Fruit fly (Drosophila melanogaster) whole organism, prepupa: ENCODE data around the gene Takl2.
A peak's percentile ranks its signal among the peaks of the same experiment; 100 is the strongest.

Experiments
- Blimp-1 ChIP-seq: fragments of 200-800 bp; sonication (Bioruptor generic); optimal IDR thresholded peaks from 3 replicates; lab custom pipeline; 2017; ENCODE audit warnings: missing biosample characterization, missing genetic modification characterization, mild to moderate bottlenecking, moderate library complexity, missing genetic modification reagents
- CG10631 ChIP-seq: fragments of 200-800 bp; sonication (Bioruptor generic); optimal IDR thresholded peaks from 2 replicates; lab custom pipeline; 2016; ENCODE audit warnings: missing biosample characterization, missing genetic modification characterization
- CG11294 ChIP-seq: fragments of 200-800 bp; sonication (Bioruptor generic); IDR thresholded peaks from 2 replicates; pipeline ENCODE4 v1.3.6; 2022; ENCODE audit warnings: missing biosample characterization, missing genetic modification characterization
- CG11762 ChIP-seq: fragments of 200-800 bp; sonication (Bioruptor generic); optimal IDR thresholded peaks from 3 replicates; lab custom pipeline; 2016; ENCODE audit warnings: missing biosample characterization, missing genetic modification characterization; ENCODE audit not compliant: insufficient read depth
- CG11902 ChIP-seq: fragments of 200-800 bp; sonication (Bioruptor generic); optimal IDR thresholded peaks from 3 replicates; lab custom pipeline; 2016; ENCODE audit warnings: missing biosample characterization, missing genetic modification characterization
- CG15336 ChIP-seq: fragments of 200-800 bp; sonication (Bioruptor generic); IDR thresholded peaks from 2 replicates; pipeline ENCODE4 v1.3.6; 2022; ENCODE audit warnings: missing biosample characterization, missing genetic modification characterization
- CG31627 ChIP-seq: fragments of 200-800 bp; sonication (Bioruptor generic); optimal IDR thresholded peaks from 3 replicates; lab custom pipeline; 2016; ENCODE audit warnings: missing biosample characterization, missing genetic modification characterization
- CG32006 ChIP-seq: fragments of 200-800 bp; sonication (Bioruptor generic); optimal IDR thresholded peaks from 3 replicates; lab custom pipeline; 2017; ENCODE audit warnings: missing biosample characterization, mild to moderate bottlenecking, missing genetic modification characterization
- CG3919 ChIP-seq: fragments of 200-800 bp; sonication (Bioruptor generic); optimal IDR thresholded peaks from 3 replicates; lab custom pipeline; 2016; ENCODE audit warnings: missing biosample characterization, missing genetic modification characterization
- CG4318 ChIP-seq: fragments of 200-800 bp; sonication (Bioruptor generic); optimal IDR thresholded peaks from 3 replicates; lab custom pipeline; 2017; ENCODE audit warnings: missing biosample characterization, mild to moderate bottlenecking, missing genetic modification characterization
- CG6163 ChIP-seq: fragments of 200-800 bp; sonication (Bioruptor generic); IDR thresholded peaks from 3 replicates; pipeline ENCODE4 v1.3.6; 2022; ENCODE audit warnings: missing biosample characterization, missing genetic modification characterization
- CG6276 ChIP-seq: fragments of 200-800 bp; sonication (Bioruptor generic); optimal IDR thresholded peaks from 2 replicates; lab custom pipeline; 2017; ENCODE audit warnings: missing biosample characterization, mild to moderate bottlenecking, missing genetic modification characterization
- CG6792 ChIP-seq: fragments of 200-800 bp; sonication (Bioruptor generic); optimal IDR thresholded peaks from 3 replicates; lab custom pipeline; 2016; ENCODE audit warnings: missing biosample characterization, missing genetic modification characterization
- CG6808 ChIP-seq: fragments of 200-800 bp; sonication (Bioruptor generic); optimal IDR thresholded peaks from 3 replicates; lab custom pipeline; 2017; ENCODE audit warnings: missing biosample characterization, missing genetic modification characterization, mild to moderate bottlenecking, moderate library complexity, missing genetic modification reagents
- CG6854 ChIP-seq: fragments of 200-800 bp; sonication (Bioruptor generic); optimal IDR thresholded peaks from 2 replicates; lab custom pipeline; 2017; ENCODE audit warnings: missing biosample characterization, mild to moderate bottlenecking, missing genetic modification characterization
- CG7368 ChIP-seq: fragments of 200-800 bp; sonication (Bioruptor generic); optimal IDR thresholded peaks from 3 replicates; lab custom pipeline; 2016; ENCODE audit warnings: missing biosample characterization, missing genetic modification characterization
- CG8119 ChIP-seq: fragments of 200-800 bp; sonication (Bioruptor generic); IDR thresholded peaks from 3 replicates; pipeline ENCODE4 v1.3.6; 2022; ENCODE audit warnings: missing biosample characterization, missing genetic modification characterization
- CG8319 ChIP-seq: fragments of 200-800 bp; sonication (Bioruptor generic); optimal IDR thresholded peaks from 3 replicates; lab custom pipeline; 2016; ENCODE audit warnings: missing biosample characterization, missing genetic modification characterization
- CG8632 ChIP-seq: fragments of 200-800 bp; sonication (Bioruptor generic); optimal IDR thresholded peaks from 3 replicates; lab custom pipeline; 2016; ENCODE audit warnings: missing biosample characterization, missing genetic modification characterization
- Eip75B ChIP-seq: fragments of 200-800 bp; sonication (Bioruptor generic); optimal IDR thresholded peaks from 3 replicates; lab custom pipeline; 2016; ENCODE audit warnings: missing biosample characterization, missing genetic modification characterization
- Eip78C ChIP-seq: fragments of 200-800 bp; sonication (Bioruptor generic); peaks from one replicate; lab custom pipeline; 2016; ENCODE audit warnings: missing biosample characterization, missing genetic modification characterization
- Eip93F ChIP-seq: fragments of 200-800 bp; sonication (Bioruptor generic); optimal IDR thresholded peaks from 2 replicates; lab custom pipeline; 2016; ENCODE audit warnings: missing biosample characterization, mild to moderate bottlenecking, missing genetic modification characterization
- Ets21C ChIP-seq: fragments of 200-800 bp; sonication (Bioruptor generic); optimal IDR thresholded peaks from 3 replicates; lab custom pipeline; 2016; ENCODE audit warnings: missing biosample characterization, missing genetic modification characterization
- Ets96B ChIP-seq: fragments of 200-800 bp; optimal IDR thresholded peaks from 2 replicates; lab custom pipeline; 2019; ENCODE audit warnings: missing biosample characterization, mild to moderate bottlenecking, missing genetic modification characterization, moderate library complexity
- Hr38 ChIP-seq: sonication (Bioruptor generic); optimal IDR thresholded peaks from 2 replicates; lab custom pipeline; 2016; ENCODE audit warnings: missing biosample characterization, missing genetic modification characterization
- Lpt ChIP-seq: fragments of 200-800 bp; sonication (Bioruptor generic); optimal IDR thresholded peaks from 3 replicates; lab custom pipeline; 2016; ENCODE audit warnings: missing biosample characterization, missing genetic modification characterization
- Smox ChIP-seq: fragments of 200-800 bp; sonication (Bioruptor generic); optimal IDR thresholded peaks from 3 replicates; lab custom pipeline; 2016; ENCODE audit warnings: missing biosample characterization, missing genetic modification characterization
- Sox102F ChIP-seq: fragments of 200-800 bp; sonication (Bioruptor generic); optimal IDR thresholded peaks from 2 replicates; lab custom pipeline; 2016; ENCODE audit warnings: missing biosample characterization, mild to moderate bottlenecking, missing genetic modification characterization
- Sox15 ChIP-seq: fragments of 200-800 bp; sonication (Bioruptor generic); optimal IDR thresholded peaks from 3 replicates; lab custom pipeline; 2016; ENCODE audit warnings: missing biosample characterization, missing genetic modification characterization
- cyc ChIP-seq: fragments of 200-800 bp; sonication (Bioruptor generic); optimal IDR thresholded peaks from 3 replicates; lab custom pipeline; 2016; ENCODE audit warnings: missing biosample characterization, missing genetic modification characterization
- eg ChIP-seq: fragments of 200-800 bp; sonication (Bioruptor generic); IDR thresholded peaks from 3 replicates; pipeline ENCODE4 v1.3.6; 2022; ENCODE audit warnings: missing biosample characterization, missing genetic modification characterization
- esn ChIP-seq: fragments of 200-800 bp; sonication (Bioruptor generic); optimal IDR thresholded peaks from 2 replicates; lab custom pipeline; 2016; ENCODE audit warnings: missing biosample characterization, mild to moderate bottlenecking, missing genetic modification characterization, moderate library complexity
- fd59A ChIP-seq: fragments of 200-800 bp; sonication (Bioruptor generic); optimal IDR thresholded peaks from 2 replicates; lab custom pipeline; 2017; ENCODE audit warnings: missing biosample characterization, mild to moderate bottlenecking, missing genetic modification characterization, missing genetic modification reagents
- fd85E ChIP-seq: fragments of 200-800 bp; sonication (Bioruptor generic); optimal IDR thresholded peaks from 3 replicates; lab custom pipeline; 2016; ENCODE audit warnings: missing biosample characterization, missing genetic modification characterization
- fkh ChIP-seq: fragments of 200-800 bp; sonication (Bioruptor generic); optimal IDR thresholded peaks from 3 replicates; lab custom pipeline; 2017; ENCODE audit warnings: missing biosample characterization, mild to moderate bottlenecking, missing genetic modification characterization, moderate library complexity
- lz ChIP-seq: fragments of 200-800 bp; sonication (Bioruptor generic); optimal IDR thresholded peaks from 3 replicates; lab custom pipeline; 2016; ENCODE audit warnings: missing biosample characterization, missing genetic modification characterization
- net ChIP-seq: fragments of 200-800 bp; sonication (Bioruptor generic); optimal IDR thresholded peaks from 3 replicates; lab custom pipeline; 2016; ENCODE audit warnings: missing biosample characterization, missing genetic modification characterization
- pdm3 ChIP-seq: fragments of 200-800 bp; sonication (Bioruptor generic); optimal IDR thresholded peaks from 3 replicates; lab custom pipeline; 2016; ENCODE audit warnings: missing biosample characterization, missing genetic modification characterization
- topi ChIP-seq: fragments of 200-800 bp; sonication (Bioruptor generic); optimal IDR thresholded peaks from 3 replicates; lab custom pipeline; 2016; ENCODE audit warnings: missing biosample characterization, missing genetic modification characterization

The Takl2 gene

DNA sequence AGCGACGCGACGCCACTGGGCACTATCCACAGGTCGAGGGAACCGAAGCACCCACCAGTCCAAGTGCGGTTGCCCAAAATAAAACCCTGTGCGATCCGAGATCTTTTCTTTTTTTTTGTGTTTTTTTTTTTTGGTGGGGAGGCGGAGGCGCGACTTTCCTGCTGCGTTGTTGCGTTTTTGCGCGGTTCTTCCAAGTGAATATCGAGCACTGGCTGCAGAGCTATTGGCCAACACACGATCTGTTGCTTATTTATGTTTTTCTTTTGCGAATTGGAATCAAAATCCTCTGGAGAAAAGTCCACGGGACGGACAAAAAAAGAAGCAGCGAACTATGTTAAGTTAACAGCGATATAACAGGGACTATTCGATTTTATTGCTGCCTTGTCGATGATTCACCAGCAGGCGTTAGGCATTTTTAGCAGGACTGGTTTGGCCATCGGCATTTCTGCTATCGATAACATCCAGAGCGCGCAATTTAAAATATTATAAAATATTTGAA, 12.8 kb downstream of the Takl2 start, which contains the start of gene wge (continued):
- TF ChIP-seq eg, result peak; percentile 80
- peak; percentile 64 for TF ChIP-seq fd59A (GFP tag; lab: Kevin White, UChicago)
- peak; percentile 1 for TF ChIP-seq lz (GFP tag; lab: Kevin White, UChicago)
- no peak for TF ChIP-seq cyc (GFP tag; lab: Kevin White, UChicago)
- TF ChIP-seq CG11294, result no peak
- no peak for TF ChIP-seq CG11902
- TF ChIP-seq CG3919 (GFP tag; lab: Kevin White, UChicago), result peak; percentile 52
- TF ChIP-seq CG6808, result peak; percentile 93
- peak; percentile 81 for TF ChIP-seq net
- TF ChIP-seq CG8632 (GFP tag; lab: Kevin White, UChicago), result peak; percentile 52
- TF ChIP-seq CG15336 (GFP tag; lab: Robert Waterston, UW), result peak; percentile 78
- no peak for TF ChIP-seq fd85E (GFP tag; lab: Kevin White, UChicago)
- TF ChIP-seq CG11762, result peak; percentile 21
- peak; percentile 32 for TF ChIP-seq topi (GFP tag; lab: Kevin White, UChicago)
- peak; percentile 23 for TF ChIP-seq CG7368 (GFP tag; lab: Kevin White, UChicago)
- peak; percentile 63; the same call in 2 of the 3 replicates for TF ChIP-seq CG6163
- TF ChIP-seq Smox, result no peak
- TF ChIP-seq esn, result peak; percentile 27
- peak; percentile 20 for TF ChIP-seq Eip78C (GFP tag; lab: Kevin White, UChicago)

DNA sequence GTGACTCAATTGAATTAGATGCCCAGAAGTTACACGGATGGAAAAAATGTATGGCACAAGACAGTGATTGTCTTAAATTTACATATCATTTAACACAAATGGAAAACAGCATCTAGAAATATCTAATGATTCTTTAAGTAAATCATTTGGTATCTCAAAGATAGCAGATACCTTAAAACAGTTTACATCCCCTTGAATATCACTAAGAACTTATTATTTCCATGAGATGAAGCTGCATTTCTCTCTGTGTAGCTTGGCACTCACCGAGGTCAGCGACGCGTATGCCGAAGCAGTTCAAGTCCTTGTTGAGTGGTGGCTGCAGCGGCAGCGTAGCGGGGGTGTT, 14.1 kb downstream of the Takl2 start:
- TF ChIP-seq CG8319 (GFP tag; lab: Kevin White, UChicago), result no peak
- TF ChIP-seq, all 60 proteins: peak for 0

DNA sequence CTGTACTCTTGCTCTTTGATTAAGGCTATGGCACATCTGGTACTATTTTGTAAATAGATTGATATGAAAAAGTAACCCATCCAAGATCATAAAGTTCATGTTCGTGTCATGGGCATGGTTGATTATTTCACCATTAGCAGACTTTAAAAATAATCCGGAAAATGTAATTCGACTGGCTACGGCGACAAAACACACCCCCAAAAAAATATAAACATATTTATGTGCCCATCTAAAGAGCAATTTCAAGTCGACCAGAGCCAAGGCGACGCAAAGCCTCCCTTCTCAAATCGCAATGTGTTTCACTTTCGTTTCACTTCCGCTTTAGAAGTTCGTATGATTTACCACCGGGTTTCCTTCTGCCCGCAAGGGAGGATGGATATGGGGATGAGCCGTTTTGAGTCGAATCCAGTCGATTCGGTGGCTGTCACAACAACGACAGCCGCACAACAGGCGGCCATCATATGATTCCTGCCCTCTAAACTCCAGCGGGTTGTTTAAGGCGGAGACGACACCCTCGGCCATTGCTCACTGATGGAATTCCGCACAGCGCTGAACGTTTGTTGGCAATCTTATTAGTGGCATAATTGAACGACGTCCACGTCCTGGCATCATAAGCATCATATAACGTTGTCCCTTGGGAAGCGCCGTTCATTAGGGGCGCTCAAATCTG, 14.6 kb downstream of the Takl2 start:
- TF ChIP-seq CG8632 (GFP tag; lab: Kevin White, UChicago), result no peak
- TF ChIP-seq Eip75B (GFP tag; lab: Kevin White, UChicago), result no peak
- no peak for TF ChIP-seq Sox15 (GFP tag; lab: Kevin White, UChicago)
- TF ChIP-seq CG32006, result no peak
- TF ChIP-seq CG6854, result no peak
- no peak for TF ChIP-seq Lpt (GFP tag; lab: Kevin White, UChicago)
- TF ChIP-seq topi (GFP tag; lab: Kevin White, UChicago), result no peak
- no peak for TF ChIP-seq CG3919 (GFP tag; lab: Kevin White, UChicago)
- no peak for TF ChIP-seq CG6808
- no peak for TF ChIP-seq pdm3 (GFP tag; lab: Kevin White, UChicago)
- no peak for TF ChIP-seq eg
- TF ChIP-seq Eip93F (GFP tag; lab: Kevin White, UChicago), result no peak
- no peak for TF ChIP-seq Sox102F (GFP tag; lab: Kevin White, UChicago)

DNA sequence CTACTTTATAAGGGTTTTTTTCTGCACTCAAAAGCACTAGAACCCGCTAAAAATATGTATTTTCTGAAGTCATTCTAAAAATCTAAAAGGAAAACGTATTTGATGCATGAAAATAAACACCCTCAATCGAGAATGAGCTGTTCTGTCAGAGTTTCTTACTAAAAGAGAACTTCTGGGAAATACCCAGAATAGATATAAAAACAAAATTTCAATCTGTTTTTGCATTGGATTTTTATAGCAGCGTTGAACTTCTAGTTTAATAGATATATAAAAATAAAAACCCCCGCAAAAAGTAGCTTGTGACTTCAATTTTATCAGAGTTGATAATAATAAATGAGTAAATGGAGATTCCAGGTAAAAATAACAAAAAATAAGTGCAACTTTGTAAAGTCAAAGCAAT, 15.2 kb downstream of the Takl2 start:
- TF ChIP-seq Eip78C (GFP tag; lab: Kevin White, UChicago) (no peak), fkh (GFP tag; lab: Kevin White, UChicago) (no peak)
- TF ChIP-seq, all 60 proteins: peak for 0

DNA sequence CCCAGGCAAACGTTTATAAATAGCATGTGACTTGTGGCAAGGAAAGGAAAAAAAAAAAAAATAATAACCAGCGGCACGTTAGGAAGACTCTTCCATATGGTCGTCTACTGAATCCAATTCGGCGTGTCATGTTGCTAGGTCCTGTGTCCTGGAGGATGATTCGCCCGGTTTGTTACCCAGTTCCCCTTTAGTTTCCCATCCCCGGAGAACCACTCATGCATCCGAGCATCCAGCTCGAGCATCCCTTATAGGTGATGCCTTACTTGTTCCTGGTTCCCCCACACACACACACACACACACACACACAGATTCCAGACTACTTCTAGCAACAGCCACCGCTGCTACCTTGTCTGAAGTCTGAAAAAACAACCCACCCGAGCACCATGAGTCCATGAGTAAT, 15.8 kb downstream of the Takl2 start:
- TF ChIP-seq CG6808 (no peak), Smox (no peak), Lpt (GFP tag; lab: Kevin White, UChicago) (no peak), CG11902 (no peak), Hr38 (GFP tag; lab: Kevin White, UChicago) (no peak), Ets96B (tag; lab: Kevin White, UChicago) (no peak), CG6854 (no peak), Eip78C (GFP tag; lab: Kevin White, UChicago) (no peak), CG6276 (GFP tag; lab: Kevin White, UChicago) (no peak), Ets21C (no peak), lz (GFP tag; lab: Kevin White, UChicago) (no peak), topi (GFP tag; lab: Kevin White, UChicago) (no peak), CG4318 (no peak), CG31627 (no peak), Sox102F (GFP tag; lab: Kevin White, UChicago) (no peak), Blimp-1 (GFP tag; lab: Kevin White, UChicago) (no peak), CG6792 (GFP tag; lab: Kevin White, UChicago) (no peak), CG10631 (no peak), CG8632 (GFP tag; lab: Kevin White, UChicago) (no peak), CG8119 (GFP tag; lab: Robert Waterston, UW) (no peak)
